Worm (Caenorhabditis elegans) whole organism, L3 larva: ENCODE data around the gene col-12.

Source experiments
- aly-2 ChIP-seq: fragments of 150-350 bp; optimal IDR thresholded peaks from 2 replicates; lab custom pipeline; 2014; ENCODE audit warnings: missing biosample characterization, missing genetic modification characterization
- ama-1 ChIP-seq: fragments of 150-350 bp; optimal IDR thresholded peaks from 2 replicates; lab custom pipeline; 2018
- ceh-16 ChIP-seq: sonication (generic microtip); optimal IDR thresholded peaks from 2 replicates; lab custom pipeline; 2017; ENCODE audit warnings: missing biosample characterization, missing genetic modification characterization
- ceh-28 ChIP-seq: fragments of 150-350 bp; optimal IDR thresholded peaks from 2 replicates; lab custom pipeline; 2014; ENCODE audit warnings: missing biosample characterization, missing genetic modification reagents, missing genetic modification characterization
- ceh-9 ChIP-seq: sonication (generic microtip); optimal IDR thresholded peaks from 2 replicates; lab custom pipeline; 2018; ENCODE audit warnings: missing biosample characterization, missing genetic modification characterization
- egl-27 ChIP-seq: sonication (generic microtip); optimal IDR thresholded peaks from 4 replicates; lab custom pipeline; 2017; ENCODE audit warnings: missing biosample characterization, missing genetic modification reagents, missing genetic modification characterization
- egl-5 ChIP-seq: fragments of 150-350 bp; optimal IDR thresholded peaks from 2 replicates; lab custom pipeline; 2017; ENCODE audit warnings: missing biosample characterization, missing genetic modification reagents, missing genetic modification characterization, inconsistent platforms
- elt-1 ChIP-seq: fragments of 150-350 bp; optimal IDR thresholded peaks from 2 replicates; lab custom pipeline; 2014; ENCODE audit warnings: missing biosample characterization, missing genetic modification characterization
- elt-2 ChIP-seq: sonication (generic microtip); optimal IDR thresholded peaks from 2 replicates; lab custom pipeline; 2016; ENCODE audit warnings: missing genetic modification reagents, mild to moderate bottlenecking, missing genetic modification characterization, missing compliant biosample characterization
- elt-3 ChIP-seq, 3 experiments: fragments of 150-350 bp in 1 of 3; sonication (generic microtip) in 2 of 3; optimal IDR thresholded peaks; 2 replicates in 2 of 3; 4 replicates in 1 of 3; lab custom pipeline; 2014 to 2017; ENCODE audit warnings: missing biosample characterization in 3 of 3, missing genetic modification characterization in 3 of 3
- eor-1 ChIP-seq, 2 experiments: fragments of 150-350 bp; optimal IDR thresholded peaks; 2 replicates each; lab custom pipeline; 2014 to 2018; ENCODE audit warnings: missing biosample characterization in 2 of 2, missing genetic modification characterization in 2 of 2
- fkh-10 ChIP-seq: sonication (generic microtip); optimal IDR thresholded peaks from 2 replicates; lab custom pipeline; 2017; ENCODE audit warnings: missing biosample characterization, missing genetic modification reagents, missing genetic modification characterization
- fkh-2 ChIP-seq: fragments of 150-350 bp; optimal IDR thresholded peaks from 2 replicates; lab custom pipeline; 2014; ENCODE audit warnings: missing biosample characterization, missing genetic modification reagents, missing genetic modification characterization
- fos-1 ChIP-seq: fragments of 150-350 bp; optimal IDR thresholded peaks from 2 replicates; lab custom pipeline; 2014; ENCODE audit warnings: missing biosample characterization, missing genetic modification characterization
- hmg-11 ChIP-seq: sonication (generic microtip); optimal IDR thresholded peaks from 2 replicates; lab custom pipeline; 2016; ENCODE audit warnings: missing genetic modification characterization, missing compliant biosample characterization
- lin-15B ChIP-seq: fragments of 150-350 bp; optimal IDR thresholded peaks from 2 replicates; lab custom pipeline; 2014; ENCODE audit warnings: missing biosample characterization, missing genetic modification characterization
- lin-39 ChIP-seq: fragments of 150-350 bp; optimal IDR thresholded peaks from 2 replicates; lab custom pipeline; 2018; ENCODE audit warnings: missing biosample characterization, missing genetic modification reagents, missing genetic modification characterization
- lsy-12 ChIP-seq: sonication (generic microtip); optimal IDR thresholded peaks from 2 replicates; lab custom pipeline; 2016; ENCODE audit warnings: mild to moderate bottlenecking, missing genetic modification characterization, missing compliant biosample characterization
- mdl-1 ChIP-seq: fragments of 150-350 bp; optimal IDR thresholded peaks from 2 replicates; lab custom pipeline; 2014; ENCODE audit warnings: missing biosample characterization, missing genetic modification characterization
- mml-1 ChIP-seq: fragments of 150-350 bp; sonication (generic microtip); optimal IDR thresholded peaks from 3 replicates; lab custom pipeline; 2014; ENCODE audit warnings: missing biosample characterization, missing genetic modification characterization
- nfya-1 ChIP-seq: sonication (generic microtip); optimal IDR thresholded peaks from 2 replicates; lab custom pipeline; 2017; ENCODE audit warnings: missing genetic modification characterization, mild to moderate bottlenecking, missing compliant biosample characterization, antibody characterized with exemption, moderate library complexity; ENCODE audit not compliant: insufficient read depth
- nhr-11 ChIP-seq: fragments of 150-350 bp; optimal IDR thresholded peaks from 2 replicates; lab custom pipeline; 2014; ENCODE audit warnings: missing biosample characterization, missing genetic modification characterization
- nhr-23 ChIP-seq: fragments of 150-350 bp; optimal IDR thresholded peaks from 2 replicates; lab custom pipeline; 2014; ENCODE audit warnings: missing biosample characterization, missing genetic modification reagents, missing genetic modification characterization
- nhr-237 ChIP-seq: fragments of 150-350 bp; optimal IDR thresholded peaks from 2 replicates; lab custom pipeline; 2014; ENCODE audit warnings: missing biosample characterization, missing genetic modification characterization
- nhr-28 ChIP-seq: fragments of 150-350 bp; optimal IDR thresholded peaks from 2 replicates; lab custom pipeline; 2014; ENCODE audit warnings: missing biosample characterization, missing genetic modification characterization
- nhr-43 ChIP-seq: sonication (generic microtip); optimal IDR thresholded peaks from 2 replicates; lab custom pipeline; 2016; ENCODE audit warnings: mild to moderate bottlenecking, missing genetic modification characterization, missing compliant biosample characterization; ENCODE audit not compliant: poor library complexity, severe bottlenecking
- nhr-77 ChIP-seq: fragments of 150-350 bp; optimal IDR thresholded peaks from 2 replicates; lab custom pipeline; 2014; ENCODE audit warnings: missing biosample characterization, missing genetic modification characterization
- pqm-1 ChIP-seq: fragments of 150-350 bp; optimal IDR thresholded peaks from 2 replicates; lab custom pipeline; 2017; ENCODE audit warnings: missing biosample characterization, missing genetic modification characterization, inconsistent platforms
- skn-1 ChIP-seq: fragments of 150-350 bp; optimal IDR thresholded peaks from 2 replicates; lab custom pipeline; 2014; ENCODE audit warnings: missing biosample characterization, missing genetic modification characterization
- snpc-4 ChIP-seq: fragments of 150-350 bp; optimal IDR thresholded peaks from 2 replicates; lab custom pipeline; 2014; ENCODE audit warnings: missing biosample characterization, missing genetic modification characterization
- unc-39 ChIP-seq: sonication (generic microtip); optimal IDR thresholded peaks from 4 replicates; lab custom pipeline; 2017; ENCODE audit warnings: missing biosample characterization, missing genetic modification characterization
- unc-62 ChIP-seq: fragments of 150-350 bp; sonication (generic microtip); optimal IDR thresholded peaks from 4 replicates; lab custom pipeline; 2014; ENCODE audit warnings: missing biosample characterization, missing genetic modification reagents, missing genetic modification characterization
- ztf-4 ChIP-seq: fragments of 150-350 bp; optimal IDR thresholded peaks from 2 replicates; lab custom pipeline; 2014; ENCODE audit warnings: missing biosample characterization, missing genetic modification characterization

Gene col-12

ce11 chrV:10465478-10465877 is 40.5 kb upstream of the col-12 start:
- TF ChIP-seq lin-15B (tag; lab: Kevin White, UChicago) (no peak), mdl-1 (tag; lab: Kevin White, UChicago) (no peak), ama-1 (lab: Kevin White, UChicago) (no peak), fkh-10 (GFP tag; lab: Kevin White, UChicago) (no peak), unc-62 (GFP tag; lab: Kevin White, UChicago) (no peak), nhr-77 (tag; lab: Kevin White, UChicago) (no peak), nhr-11 (tag; lab: Kevin White, UChicago) (no peak), lin-39 (tag; lab: Kevin White, UChicago) (no peak), egl-27 (no peak), aly-2 (tag; lab: Kevin White, UChicago) (no peak), egl-5 (tag; lab: Kevin White, UChicago) (no peak)

- peak; percentile 39 for TF ChIP-seq nfya-1 (tag; lab: Kevin White, UChicago)
- TF ChIP-seq nhr-43 = peak; percentile 14
- TF ChIP-seq ama-1 (lab: Kevin White, UChicago) = peak; percentile 1
- TF ChIP-seq unc-39 (tag; lab: Kevin White, UChicago) = no peak
- peak; percentile 26 for TF ChIP-seq lin-39 (tag; lab: Kevin White, UChicago)
Observed at ce11 chrV:10464746-10465145, 39.7 kb upstream of the col-12 start.

ce11 chrV:10464160-10464559 is 39.2 kb upstream of the col-12 start:
- TF ChIP-seq mml-1 (no peak), ceh-9 (tag; lab: Kevin White, UChicago) (no peak), aly-2 (tag; lab: Kevin White, UChicago) (no peak), elt-2 (no peak), unc-39 (tag; lab: Kevin White, UChicago) (no peak), skn-1 (tag; lab: Kevin White, UChicago) (no peak), nhr-28 (tag; lab: Kevin White, UChicago) (no peak), snpc-4 (no peak), pqm-1 (tag; lab: Kevin White, UChicago) (no peak), elt-3 (tag; optimal IDR thresholded peaks at IDR 0.05; lab: Kevin White, UChicago) (no peak), ceh-16 (tag; lab: Kevin White, UChicago) (no peak), fos-1 (tag; lab: Kevin White, UChicago) (no peak), eor-1 (tag; optimal IDR thresholded peaks at IDR 0.05; lab: Kevin White, UChicago) (no peak), egl-27 (no peak), fkh-10 (GFP tag; lab: Kevin White, UChicago) (no peak), lin-15B (tag; lab: Kevin White, UChicago) (no peak)
- TF ChIP-seq, all 47 proteins: peak for 0

ce11 chrV:10463276-10463675 is 38.3 kb upstream of the col-12 start, which contains the start of gene F22E12.3:
TSS of gene F22E12.3 (minus strand) at chrV:10463376.
- no peak for TF ChIP-seq ztf-4 (tag; lab: Kevin White, UChicago)
- peak; percentile 10 for TF ChIP-seq ama-1 (lab: Kevin White, UChicago)

ce11 chrV:10462066-10462465 is 37.1 kb upstream of the col-12 start, which contains the start of gene chw-1:
TSS of gene chw-1 (plus strand) at chrV:10462282.
- no peak for TF ChIP-seq nhr-23 (tag; lab: Kevin White, UChicago)
- TF ChIP-seq eor-1 (tag; optimal IDR thresholded peaks at IDR 0.05; lab: Kevin White, UChicago) = no peak
- TF ChIP-seq hmg-11 (tag; lab: Kevin White, UChicago) = no peak
- TF ChIP-seq unc-62 (GFP tag; lab: Kevin White, UChicago) = no peak
- TF ChIP-seq pqm-1 (tag; lab: Kevin White, UChicago) = no peak
- no peak for TF ChIP-seq lin-39 (tag; lab: Kevin White, UChicago)
- no peak for TF ChIP-seq nhr-11 (tag; lab: Kevin White, UChicago)
- TF ChIP-seq fkh-2 (tag; lab: Kevin White, UChicago) = no peak
- no peak for TF ChIP-seq nfya-1 (tag; lab: Kevin White, UChicago)
- no peak for TF ChIP-seq nhr-43
- no peak for TF ChIP-seq elt-1
- TF ChIP-seq egl-5 (tag; lab: Kevin White, UChicago) = no peak
- no peak for TF ChIP-seq snpc-4
- TF ChIP-seq ceh-28 (tag; lab: Kevin White, UChicago) = no peak
- no peak for TF ChIP-seq lsy-12
- no peak for TF ChIP-seq unc-39 (tag; lab: Kevin White, UChicago)
- TF ChIP-seq nhr-237 = no peak
